Fruit fly (Drosophila melanogaster) whole organism, embryonic: ENCODE data around the gene CG33483.

Experiments
- Ada2b ChIP-seq: fragments of 200-800 bp; sonication (Bioruptor generic); IDR thresholded peaks from 2 replicates; pipeline ENCODE4 v1.3.6; 2022; ENCODE audit warnings: missing biosample characterization, missing genetic modification characterization
- Blimp-1 ChIP-seq: fragments of 200-800 bp; sonication (Bioruptor generic); optimal IDR thresholded peaks from 3 replicates; lab custom pipeline; 2018; ENCODE audit warnings: missing biosample characterization, missing genetic modification characterization, mild to moderate bottlenecking, moderate library complexity, missing genetic modification reagents
- CG10366 ChIP-seq: fragments of 200-800 bp; sonication (Bioruptor generic); IDR thresholded peaks from 2 replicates; pipeline ENCODE4 v1.3.6; 2022; ENCODE audit warnings: missing biosample characterization, missing genetic modification characterization
- CG14860 ChIP-seq: fragments of 200-800 bp; sonication (Bioruptor generic); IDR thresholded peaks from 3 replicates; pipeline ENCODE4 v1.3.6; 2022; ENCODE audit warnings: missing biosample characterization, missing genetic modification characterization; ENCODE audit not compliant: partially characterized antibody
- CG16815 ChIP-seq: fragments of 200-800 bp; sonication (Bioruptor generic); optimal IDR thresholded peaks from 3 replicates; lab custom pipeline; 2017; ENCODE audit warnings: missing biosample characterization, mild to moderate bottlenecking, missing genetic modification characterization
- CG17359 ChIP-seq: fragments of 200-800 bp; sonication (Bioruptor generic); optimal IDR thresholded peaks from 3 replicates; lab custom pipeline; 2018; ENCODE audit warnings: missing biosample characterization, mild to moderate bottlenecking, missing genetic modification characterization, moderate library complexity
- CG17361 ChIP-seq: fragments of 200-800 bp; sonication (Bioruptor generic); IDR thresholded peaks from 3 replicates; pipeline ENCODE4 v1.3.6; 2022; ENCODE audit warnings: missing biosample characterization, missing genetic modification characterization
- CG18011 ChIP-seq: fragments of 200-800 bp; sonication (Bioruptor generic); optimal IDR thresholded peaks from 2 replicates; lab custom pipeline; 2017; ENCODE audit warnings: missing biosample characterization, missing genetic modification characterization, mild to moderate bottlenecking, moderate library complexity, missing genotype
- CG18476 ChIP-seq: fragments of 200-800 bp; sonication (Bioruptor generic); optimal IDR thresholded peaks from 2 replicates; lab custom pipeline; 2016; ENCODE audit warnings: missing biosample characterization, mild to moderate bottlenecking, missing genetic modification characterization
- CG18599 ChIP-seq: fragments of 200-800 bp; sonication (Bioruptor generic); optimal IDR thresholded peaks from 3 replicates; lab custom pipeline; 2017; ENCODE audit warnings: missing biosample characterization, missing genetic modification characterization, mild to moderate bottlenecking, moderate library complexity, missing genetic modification reagents
- CG31388 ChIP-seq: fragments of 200-800 bp; sonication (Bioruptor generic); optimal IDR thresholded peaks from 2 replicates; lab custom pipeline; 2016; ENCODE audit warnings: missing biosample characterization, missing genetic modification characterization
- CG8924 ChIP-seq: fragments of 200-800 bp; optimal IDR thresholded peaks from 3 replicates; lab custom pipeline; 2019; ENCODE audit warnings: missing biosample characterization, mild to moderate bottlenecking, missing genetic modification characterization, moderate library complexity
- CG9437 ChIP-seq: fragments of 200-800 bp; sonication (Bioruptor generic); optimal IDR thresholded peaks from 2 replicates; lab custom pipeline; 2018; ENCODE audit warnings: missing biosample characterization, mild to moderate bottlenecking, missing genetic modification characterization
- CoRest ChIP-seq: fragments of 200-800 bp; sonication (Bioruptor generic); optimal IDR thresholded peaks from 3 replicates; lab custom pipeline; 2018; ENCODE audit warnings: missing biosample characterization, mild to moderate bottlenecking, missing genetic modification characterization, moderate library complexity
- D ChIP-seq, 2 experiments: fragments of 200-800 bp in 1 of 2; fragments of >200 bp in 1 of 2; sonication (Bioruptor generic) in 1 of 2; optimal IDR thresholded peaks; 2 replicates in 1 of 2; 3 replicates in 1 of 2; lab custom pipeline; 2017; ENCODE audit warnings: mild to moderate bottlenecking in 1 of 2, missing biosample characterization in 1 of 2, missing genetic modification characterization in 1 of 2, missing genetic modification reagents in 1 of 2
- D19A ChIP-seq: fragments of 200-800 bp; optimal IDR thresholded peaks from 3 replicates; lab custom pipeline; 2019; ENCODE audit warnings: missing biosample characterization, mild to moderate bottlenecking, missing genetic modification characterization, moderate library complexity
- Ets65A ChIP-seq: fragments of 200-800 bp; sonication (Bioruptor generic); peaks from one replicate; lab custom pipeline; 2016; ENCODE audit warnings: missing biosample characterization, missing genetic modification characterization
- Ets97D ChIP-seq: fragments of 200-800 bp; sonication (Bioruptor generic); optimal IDR thresholded peaks from 3 replicates; lab custom pipeline; 2016; ENCODE audit warnings: missing biosample characterization, missing genetic modification characterization
- Gsc ChIP-seq: fragments of 200-800 bp; sonication (Bioruptor generic); IDR thresholded peaks from 2 replicates; pipeline ENCODE4 v1.3.6; 2022; ENCODE audit warnings: missing biosample characterization, missing genetic modification characterization
- HLH3B ChIP-seq: fragments of 200-800 bp; sonication (Bioruptor generic); IDR thresholded peaks from 2 replicates; pipeline ENCODE4 v1.3.6; 2022; ENCODE audit warnings: missing biosample characterization, missing genetic modification characterization
- Hmr ChIP-seq: fragments of 200-800 bp; sonication (Bioruptor generic); optimal IDR thresholded peaks from 3 replicates; lab custom pipeline; 2017; ENCODE audit warnings: mild to moderate bottlenecking, missing biosample characterization, missing genetic modification reagents, missing genetic modification characterization
- Hr51 ChIP-seq, 2 experiments: fragments of 200-800 bp; sonication (Bioruptor generic); optimal IDR thresholded peaks; 2 replicates in 1 of 2; 3 replicates in 1 of 2; lab custom pipeline; 2016 to 2018; ENCODE audit warnings: missing biosample characterization in 2 of 2, missing genetic modification characterization in 2 of 2, mild to moderate bottlenecking in 1 of 2, moderate library complexity in 1 of 2
- Lim3 ChIP-seq: fragments of 200-800 bp; sonication (Bioruptor generic); IDR thresholded peaks from 2 replicates; pipeline ENCODE4 v1.3.6; 2022; ENCODE audit warnings: missing biosample characterization, missing genetic modification characterization
- Lpt ChIP-seq: fragments of >200 bp; optimal IDR thresholded peaks from 2 replicates; lab custom pipeline; 2018; ENCODE audit warnings: missing biosample characterization, missing genetic modification characterization
- MTF-1 ChIP-seq: fragments of 200-800 bp; sonication (Bioruptor generic); optimal IDR thresholded peaks from 2 replicates; lab custom pipeline; 2018; ENCODE audit warnings: missing biosample characterization, mild to moderate bottlenecking, missing genetic modification characterization, borderline replicate concordance
- Med ChIP-seq: fragments of 200-800 bp; sonication (Bioruptor generic); peaks from one replicate; lab custom pipeline; 2016; ENCODE audit warnings: missing biosample characterization, missing genetic modification characterization, mild to moderate bottlenecking, inconsistent platforms, moderate library complexity
- Neu2 ChIP-seq: fragments of 200-800 bp; sonication (Bioruptor generic); optimal IDR thresholded peaks from 3 replicates; lab custom pipeline; 2016; ENCODE audit warnings: missing biosample characterization, missing genetic modification characterization, borderline replicate concordance
- Sox102F ChIP-seq: fragments of 200-800 bp; sonication (Bioruptor generic); optimal IDR thresholded peaks from 2 replicates; lab custom pipeline; 2018; ENCODE audit warnings: missing biosample characterization, mild to moderate bottlenecking, missing genetic modification characterization, moderate library complexity
- TFAM ChIP-seq: fragments of 200-800 bp; sonication (Bioruptor generic); optimal IDR thresholded peaks from 2 replicates; lab custom pipeline; 2017; ENCODE audit warnings: missing biosample characterization, missing genetic modification characterization, inconsistent platforms
- ap ChIP-seq: fragments of 200-800 bp; sonication (Bioruptor generic); IDR thresholded peaks from 2 replicates; pipeline ENCODE4 v1.3.6; 2022; ENCODE audit warnings: missing biosample characterization, missing genetic modification characterization
- ara ChIP-seq: fragments of 200-800 bp; sonication (Bioruptor generic); IDR thresholded peaks from 2 replicates; pipeline ENCODE4 v1.3.6; 2022; ENCODE audit warnings: missing biosample characterization, missing genetic modification characterization
- az2 ChIP-seq: fragments of 200-800 bp; sonication (Bioruptor generic); optimal IDR thresholded peaks from 3 replicates; lab custom pipeline; 2016; ENCODE audit warnings: missing biosample characterization, missing genetic modification characterization
- ems ChIP-seq: fragments of 200-800 bp; sonication (Bioruptor generic); optimal IDR thresholded peaks from 3 replicates; lab custom pipeline; 2016; ENCODE audit warnings: missing biosample characterization, missing genetic modification characterization
- hb ChIP-seq: fragments of 200-800 bp; sonication (Bioruptor generic); IDR thresholded peaks from 3 replicates; pipeline ENCODE4 v1.3.6; 2022; ENCODE audit warnings: missing biosample characterization, missing genetic modification characterization; ENCODE audit not compliant: partially characterized antibody
- lmd ChIP-seq: fragments of 200-800 bp; sonication (Bioruptor generic); IDR thresholded peaks from 2 replicates; pipeline ENCODE4 v1.3.6; 2022; ENCODE audit warnings: missing biosample characterization, missing genetic modification characterization
- mam ChIP-seq: fragments of 200-800 bp; sonication (Bioruptor generic); optimal IDR thresholded peaks from 3 replicates; lab custom pipeline; 2016; ENCODE audit warnings: missing biosample characterization, missing genetic modification characterization
- nmo ChIP-seq: fragments of 200-800 bp; sonication (Bioruptor generic); optimal IDR thresholded peaks from 2 replicates; lab custom pipeline; 2018; ENCODE audit warnings: missing biosample characterization, mild to moderate bottlenecking, missing genetic modification characterization, moderate library complexity
- nom ChIP-seq: fragments of 200-800 bp; sonication (Bioruptor generic); optimal IDR thresholded peaks from 2 replicates; lab custom pipeline; 2017; ENCODE audit warnings: missing biosample characterization, missing genetic modification characterization, mild to moderate bottlenecking, moderate library complexity, missing genetic modification reagents
- oc ChIP-seq: fragments of 200-800 bp; sonication (Bioruptor generic); optimal IDR thresholded peaks from 2 replicates; lab custom pipeline; 2018; ENCODE audit warnings: missing biosample characterization, mild to moderate bottlenecking, missing genetic modification characterization, moderate library complexity
- rib ChIP-seq: fragments of 200-800 bp; sonication (Bioruptor generic); IDR thresholded peaks from 2 replicates; pipeline ENCODE4 v1.3.6; 2022; ENCODE audit warnings: missing biosample characterization, missing genetic modification characterization
- ssp ChIP-seq: fragments of 200-800 bp; sonication (Bioruptor generic); IDR thresholded peaks from 2 replicates; pipeline ENCODE4 v1.3.6; 2022; ENCODE audit warnings: missing biosample characterization, missing genetic modification characterization
- ttk ChIP-seq: fragments of 200-800 bp; sonication (Bioruptor generic); IDR thresholded peaks from 2 replicates; pipeline ENCODE4 v2.1.2; 2022; ENCODE audit warnings: missing biosample characterization, missing genetic modification characterization
- tup ChIP-seq: fragments of 200-800 bp; sonication (Bioruptor generic); optimal IDR thresholded peaks from 2 replicates; lab custom pipeline; 2016; ENCODE audit warnings: missing biosample characterization, mild to moderate bottlenecking, missing genetic modification characterization, moderate library complexity
- zen ChIP-seq: fragments of 200-800 bp; sonication (Bioruptor generic); optimal IDR thresholded peaks from 3 replicates; lab custom pipeline; 2018; ENCODE audit warnings: missing biosample characterization, mild to moderate bottlenecking, missing genetic modification characterization, moderate library complexity
- zfh1 ChIP-seq: fragments of 200-800 bp; sonication (Bioruptor generic); IDR thresholded peaks from 3 replicates; pipeline ENCODE4 v1.3.6; 2022; ENCODE audit warnings: missing biosample characterization, missing genetic modification characterization

The CG33483 gene

dm6 chr3R:30870317-30870878, 31.6 kb downstream of the CG33483 start (continued):
- no peak for TF ChIP-seq D19A (tag; lab: Kevin White, UChicago)
- no peak for TF ChIP-seq Gsc (GFP tag; lab: Robert Waterston, UW)
- peak; percentile 17 for TF ChIP-seq oc (tag; lab: Kevin White, UChicago)
- TF ChIP-seq nom (GFP tag; lab: Kevin White, UChicago): no peak
- no peak for TF ChIP-seq hb (GFP tag; lab: Robert Waterston, UW)

dm6 chr3R:30867232-30867631, 34.7 kb downstream of the CG33483 start, which contains the start of gene Cpr100A:
TSS of gene Cpr100A (plus strand) at chr3R:30867521.
- TF ChIP-seq Blimp-1 (GFP tag; lab: Kevin White, UChicago) (peak; percentile 24), Lim3 (GFP tag; lab: Robert Waterston, UW) (no peak)

dm6 chr3R:30865883-30866282, 36.1 kb downstream of the CG33483 start:
- TF ChIP-seq ara (GFP tag; lab: Robert Waterston, UW): no peak
- peak; percentile 82 for TF ChIP-seq zen (tag; lab: Kevin White, UChicago)
- 0 out of 2 replicates have a peak, but pooled peaks have one; percentile 1 for TF ChIP-seq ap (GFP tag; lab: Robert Waterston, UW)
- TF ChIP-seq TFAM (GFP tag; lab: Kevin White, UChicago): no peak
- no peak for TF ChIP-seq lmd (GFP tag; lab: Robert Waterston, UW)
- peak; percentile 41 for TF ChIP-seq D (optimal IDR thresholded peaks at IDR 0.05; lab: Kevin White, UChicago)
- TF ChIP-seq D (GFP tag; optimal IDR thresholded peaks at IDR 0.05; lab: Kevin White, UChicago): no peak
- TF ChIP-seq zfh1: no peak
- TF ChIP-seq CG10366 (GFP tag; lab: Robert Waterston, UW): no peak
- TF ChIP-seq Ets65A: peak; percentile 72
- no peak for TF ChIP-seq CoRest (tag; lab: Kevin White, UChicago)
- TF ChIP-seq tup (GFP tag; lab: Kevin White, UChicago): no peak
- no peak for TF ChIP-seq mam
- no peak for TF ChIP-seq ssp (GFP tag; lab: Robert Waterston, UW)
- no peak for TF ChIP-seq CG18011 (GFP tag; lab: Kevin White, UChicago)
- no peak for TF ChIP-seq rib (GFP tag; lab: Robert Waterston, UW)
- no peak for TF ChIP-seq Hmr (GFP tag; lab: Kevin White, UChicago)
- no peak for TF ChIP-seq Lpt (GFP tag; lab: Kevin White, UChicago)
- TF ChIP-seq CG31388 (GFP tag; lab: Kevin White, UChicago): no peak
- no peak for TF ChIP-seq Neu2 (GFP tag; lab: Kevin White, UChicago)

dm6 chr3R:30865365-30865770, 36.6 kb downstream of the CG33483 start:
- TF ChIP-seq Hr51 (GFP tag; optimal IDR thresholded peaks at IDR 0.05; lab: Kevin White, UChicago): peak in 1 of 2 experiments; percentile 40
- TF ChIP-seq CG17359 (tag; lab: Kevin White, UChicago): peak; percentile 3
- peak; percentile 0 for TF ChIP-seq az2
- TF ChIP-seq CG18599 (GFP tag; lab: Kevin White, UChicago): peak; percentile 42
- TF ChIP-seq CG9437: no peak
- no peak for TF ChIP-seq ems (GFP tag; lab: Kevin White, UChicago)
- TF ChIP-seq CG16815: no peak
- no peak for TF ChIP-seq Ada2b
- TF ChIP-seq CG18476 (GFP tag; lab: Kevin White, UChicago): no peak
- no peak for TF ChIP-seq CG14860
- peak; percentile 54 for TF ChIP-seq CG8924 (tag; lab: Kevin White, UChicago)
- peak; percentile 45 for TF ChIP-seq HLH3B (GFP tag; lab: Robert Waterston, UW)
- TF ChIP-seq ttk (GFP tag; lab: Robert Waterston, UW): no peak
- peak; percentile 6 for TF ChIP-seq Sox102F
- no peak for TF ChIP-seq Ets97D (GFP tag; lab: Kevin White, UChicago)
- TF ChIP-seq CG17361 (GFP tag; lab: Robert Waterston, UW): 0 out of 3 replicates have a peak, but pooled peaks have one; percentile 23
- TF ChIP-seq Med (GFP tag; lab: Kevin White, UChicago): no peak
- TF ChIP-seq nmo: peak; percentile 37
- TF ChIP-seq MTF-1 (GFP tag; lab: Kevin White, UChicago): no peak
